Fruit fly (Drosophila melanogaster) whole organism, embryonic: ENCODE measurements around the gene Fbxl4.

Source experiments
- Bdp1 ChIP-seq: fragments of 200-800 bp; sonication (Bioruptor generic); optimal IDR thresholded peaks from 3 replicates; lab custom pipeline; 2016; ENCODE audit warnings: missing biosample characterization, missing genetic modification characterization
- CG1024 ChIP-seq: fragments of 200-800 bp; sonication (Bioruptor generic); IDR thresholded peaks from 2 replicates; pipeline ENCODE4 v1.3.6; 2022; ENCODE audit warnings: missing biosample characterization, missing genetic modification characterization
- CG11085 ChIP-seq: fragments of 200-800 bp; sonication (Bioruptor generic); IDR thresholded peaks from 2 replicates; pipeline ENCODE4 v1.3.6; 2022; ENCODE audit warnings: missing biosample characterization, missing genetic modification characterization
- CG11247 ChIP-seq: fragments of 200-800 bp; sonication (Bioruptor generic); IDR thresholded peaks from 2 replicates; pipeline ENCODE4 v1.3.6; 2022; ENCODE audit warnings: missing biosample characterization, missing genetic modification characterization
- CG13123 ChIP-seq: fragments of 200-800 bp; sonication (Bioruptor generic); optimal IDR thresholded peaks from 2 replicates; lab custom pipeline; 2016; ENCODE audit warnings: missing biosample characterization, missing genetic modification characterization
- CG13624 ChIP-seq: fragments of 200-800 bp; sonication (Bioruptor generic); optimal IDR thresholded peaks from 2 replicates; lab custom pipeline; 2016; ENCODE audit warnings: missing biosample characterization, missing genetic modification characterization
- CG14014 ChIP-seq: fragments of 200-800 bp; sonication (Bioruptor generic); IDR thresholded peaks from 2 replicates; pipeline ENCODE4 v1.3.6; 2022; ENCODE audit warnings: missing biosample characterization, missing genetic modification characterization
- CG15011 ChIP-seq: fragments of 200-800 bp; sonication (Bioruptor generic); optimal IDR thresholded peaks from 3 replicates; lab custom pipeline; 2018; ENCODE audit warnings: missing biosample characterization, mild to moderate bottlenecking, missing genetic modification characterization
- CG15269 ChIP-seq: fragments of 200-800 bp; sonication (Bioruptor generic); optimal IDR thresholded peaks from 2 replicates; lab custom pipeline; 2018; ENCODE audit warnings: missing biosample characterization, mild to moderate bottlenecking, missing genetic modification characterization, moderate library complexity
- CG17361 ChIP-seq: fragments of 200-800 bp; sonication (Bioruptor generic); IDR thresholded peaks from 3 replicates; pipeline ENCODE4 v1.3.6; 2022; ENCODE audit warnings: missing biosample characterization, missing genetic modification characterization
- CG17612 ChIP-seq: fragments of 200-800 bp; sonication (Bioruptor generic); IDR thresholded peaks from 2 replicates; pipeline ENCODE4 v1.3.6; 2022; ENCODE audit warnings: missing biosample characterization, missing genetic modification characterization
- CG3995 ChIP-seq: fragments of 200-800 bp; sonication (Bioruptor generic); optimal IDR thresholded peaks from 3 replicates; lab custom pipeline; 2016; ENCODE audit warnings: missing biosample characterization, missing genetic modification characterization
- CG6765 ChIP-seq: fragments of 200-800 bp; sonication (Bioruptor generic); optimal IDR thresholded peaks from 3 replicates; lab custom pipeline; 2017; ENCODE audit warnings: missing biosample characterization, mild to moderate bottlenecking, missing genetic modification characterization
- CG7372 ChIP-seq: fragments of 200-800 bp; sonication (Bioruptor generic); IDR thresholded peaks from 2 replicates; pipeline ENCODE4 v1.3.6; 2022; ENCODE audit warnings: missing biosample characterization, missing genetic modification characterization
- CG8089 ChIP-seq: fragments of 200-800 bp; sonication (Bioruptor generic); optimal IDR thresholded peaks from 3 replicates; lab custom pipeline; 2016; ENCODE audit warnings: missing biosample characterization, missing genetic modification characterization
- CG8359 ChIP-seq: fragments of 200-800 bp; sonication (Bioruptor generic); optimal IDR thresholded peaks from 2 replicates; lab custom pipeline; 2017; ENCODE audit warnings: missing biosample characterization, mild to moderate bottlenecking, missing genetic modification characterization, borderline replicate concordance
- CG9215 ChIP-seq: fragments of 200-800 bp; sonication (Bioruptor generic); IDR thresholded peaks from 2 replicates; pipeline ENCODE4 v1.3.6; 2022; ENCODE audit warnings: missing biosample characterization, missing genetic modification characterization
- Dek ChIP-seq: fragments of 200-800 bp; sonication (Bioruptor generic); optimal IDR thresholded peaks from 3 replicates; lab custom pipeline; 2019; ENCODE audit warnings: missing biosample characterization, mild to moderate bottlenecking, missing genetic modification characterization, moderate library complexity
- Lpt ChIP-seq: fragments of >200 bp; optimal IDR thresholded peaks from 2 replicates; lab custom pipeline; 2018; ENCODE audit warnings: missing biosample characterization, missing genetic modification characterization
- Max ChIP-seq: fragments of 200-800 bp; sonication (Bioruptor generic); optimal IDR thresholded peaks from 2 replicates; lab custom pipeline; 2016; ENCODE audit warnings: missing biosample characterization, mild to moderate bottlenecking, missing genetic modification characterization
- Sox102F ChIP-seq: fragments of 200-800 bp; sonication (Bioruptor generic); optimal IDR thresholded peaks from 2 replicates; lab custom pipeline; 2018; ENCODE audit warnings: missing biosample characterization, mild to moderate bottlenecking, missing genetic modification characterization, moderate library complexity
- Stat92E ChIP-seq, 3 experiments: fragments of >200 bp in 2 of 3; fragments of 200-800 bp in 1 of 3; sonication (Bioruptor generic) in 1 of 3; optimal IDR thresholded peaks; 2 replicates each; lab custom pipeline; 2017 to 2019; ENCODE audit warnings: missing biosample characterization in 3 of 3, missing genetic modification characterization in 3 of 3, mild to moderate bottlenecking in 1 of 3, moderate library complexity in 1 of 3
- Vsx1 ChIP-seq: fragments of 200-800 bp; sonication (Bioruptor generic); optimal IDR thresholded peaks from 2 replicates; lab custom pipeline; 2017; ENCODE audit warnings: missing biosample characterization, mild to moderate bottlenecking, missing genetic modification characterization, missing genetic modification reagents
- disco-r ChIP-seq: fragments of 200-800 bp; sonication (Bioruptor generic); optimal IDR thresholded peaks from 2 replicates; lab custom pipeline; 2016; ENCODE audit warnings: missing biosample characterization, missing genetic modification characterization
- grau ChIP-seq: fragments of 200-800 bp; optimal IDR thresholded peaks from 3 replicates; lab custom pipeline; 2019; ENCODE audit warnings: missing biosample characterization, mild to moderate bottlenecking, missing genetic modification characterization, moderate library complexity
- grn ChIP-seq: fragments of 200-800 bp; sonication (Bioruptor generic); optimal IDR thresholded peaks from 3 replicates; lab custom pipeline; 2017; ENCODE audit warnings: missing biosample characterization, missing genetic modification characterization
- her ChIP-seq: fragments of 200-800 bp; sonication (Bioruptor generic); optimal IDR thresholded peaks from 2 replicates; lab custom pipeline; 2016; ENCODE audit warnings: missing biosample characterization, missing genetic modification characterization
- hkb ChIP-seq, 2 experiments: fragments of 200-800 bp in 1 of 2; fragments of >200 bp in 1 of 2; sonication (Bioruptor generic) in 1 of 2; IDR thresholded peaks in 1 of 2; optimal IDR thresholded peaks in 1 of 2; 2 replicates each; pipeline versions ENCODE4 v1.3.6 to Lab custom; 2017 to 2022; ENCODE audit warnings: missing biosample characterization in 1 of 2, missing genetic modification characterization in 1 of 2
- lab ChIP-seq: fragments of 200-800 bp; sonication (Bioruptor generic); optimal IDR thresholded peaks from 3 replicates; lab custom pipeline; 2017; ENCODE audit warnings: missing biosample characterization, missing genetic modification characterization, mild to moderate bottlenecking, moderate library complexity, missing genetic modification reagents
- lbe ChIP-seq: fragments of 200-800 bp; sonication (Bioruptor generic); optimal IDR thresholded peaks from 2 replicates; lab custom pipeline; 2016; ENCODE audit warnings: missing biosample characterization, mild to moderate bottlenecking, missing genetic modification characterization
- lmd ChIP-seq: fragments of 200-800 bp; sonication (Bioruptor generic); IDR thresholded peaks from 2 replicates; pipeline ENCODE4 v1.3.6; 2022; ENCODE audit warnings: missing biosample characterization, missing genetic modification characterization
- luna ChIP-seq: fragments of 200-800 bp; sonication (Bioruptor generic); optimal IDR thresholded peaks from 2 replicates; lab custom pipeline; 2016; ENCODE audit warnings: missing biosample characterization, missing genetic modification characterization
- mirr ChIP-seq: fragments of 200-800 bp; sonication (Bioruptor generic); optimal IDR thresholded peaks from 3 replicates; lab custom pipeline; 2018; ENCODE audit warnings: missing biosample characterization, mild to moderate bottlenecking, missing genetic modification characterization
- org-1 ChIP-seq: fragments of 200-800 bp; sonication (Bioruptor generic); optimal IDR thresholded peaks from 2 replicates; lab custom pipeline; 2017; ENCODE audit warnings: missing biosample characterization, missing genetic modification characterization
- pan ChIP-seq, 4 experiments: fragments of >200 bp in 3 of 4; fragments of 200-800 bp in 1 of 4; sonication (Bioruptor generic) in 1 of 4; optimal IDR thresholded peaks in 3 of 4; IDR thresholded peaks in 1 of 4; 2 replicates each; pipeline versions ENCODE4 v1.3.6 to Lab custom; 2017 to 2022; ENCODE audit warnings: missing biosample characterization in 2 of 4, missing genetic modification characterization in 2 of 4, mixed read lengths in 1 of 4
- pfk ChIP-seq: fragments of 200-800 bp; sonication (Bioruptor generic); optimal IDR thresholded peaks from 2 replicates; lab custom pipeline; 2018; ENCODE audit warnings: missing biosample characterization, mild to moderate bottlenecking, missing genetic modification characterization, moderate library complexity
- ranshi ChIP-seq: fragments of 200-800 bp; sonication (Bioruptor generic); IDR thresholded peaks from 2 replicates; pipeline ENCODE4 v1.3.6; 2022; ENCODE audit warnings: missing biosample characterization, missing genetic modification characterization
- sc ChIP-seq, 3 experiments: fragments of >200 bp in 2 of 3; fragments of 200-800 bp in 1 of 3; sonication (Bioruptor generic) in 1 of 3; optimal IDR thresholded peaks; 2 replicates in 2 of 3; 3 replicates in 1 of 3; lab custom pipeline; 2017; ENCODE audit warnings: mild to moderate bottlenecking in 1 of 3, missing biosample characterization in 1 of 3, missing genetic modification characterization in 1 of 3, missing genetic modification reagents in 1 of 3
- sens ChIP-seq: fragments of 200-800 bp; sonication (Bioruptor generic); peaks from one replicate; lab custom pipeline; 2016; ENCODE audit warnings: missing biosample characterization, missing genetic modification characterization
- shn ChIP-seq: fragments of 200-800 bp; sonication (Bioruptor generic); optimal IDR thresholded peaks from 3 replicates; lab custom pipeline; 2016; ENCODE audit warnings: missing biosample characterization, missing genetic modification characterization
- slp2 ChIP-seq: fragments of 200-800 bp; sonication (Bioruptor generic); optimal IDR thresholded peaks from 2 replicates; lab custom pipeline; 2016; ENCODE audit warnings: missing biosample characterization, missing genetic modification characterization
- sob ChIP-seq: fragments of 200-800 bp; sonication (Bioruptor generic); IDR thresholded peaks from 2 replicates; pipeline ENCODE4 v1.3.6; 2022; ENCODE audit warnings: missing biosample characterization, missing genetic modification characterization
- sug ChIP-seq: fragments of 200-800 bp; optimal IDR thresholded peaks from 2 replicates; lab custom pipeline; 2019; ENCODE audit warnings: missing biosample characterization, mild to moderate bottlenecking, missing genetic modification characterization, moderate library complexity
- tio ChIP-seq: fragments of 200-800 bp; sonication (Bioruptor generic); optimal IDR thresholded peaks from 2 replicates; lab custom pipeline; 2017; ENCODE audit warnings: missing biosample characterization, missing genetic modification characterization, inconsistent platforms
- tna ChIP-seq: fragments of 200-800 bp; sonication (Bioruptor generic); IDR thresholded peaks from 2 replicates; pipeline ENCODE4 v1.3.6; 2022; ENCODE audit warnings: missing biosample characterization, missing genetic modification characterization; ENCODE audit not compliant: partially characterized antibody
- toy ChIP-seq: fragments of 200-800 bp; sonication (Bioruptor generic); IDR thresholded peaks from 2 replicates; pipeline ENCODE4 v1.3.6; 2022; ENCODE audit warnings: missing biosample characterization, missing genetic modification characterization
- vfl ChIP-seq: fragments of 200-800 bp; sonication (Bioruptor generic); optimal IDR thresholded peaks from 2 replicates; lab custom pipeline; 2016; ENCODE audit warnings: missing biosample characterization, missing genetic modification characterization
- zen ChIP-seq: fragments of 200-800 bp; sonication (Bioruptor generic); optimal IDR thresholded peaks from 3 replicates; lab custom pipeline; 2018; ENCODE audit warnings: missing biosample characterization, mild to moderate bottlenecking, missing genetic modification characterization, moderate library complexity

Gene Fbxl4

dm6 chrX:14242941-14243736 lies 5.4 kb upstream of the Fbxl4 start, which contains the start of gene CG32599 (continued):
- no peak for TF ChIP-seq toy (GFP tag; lab: Robert Waterston, UW)
- TF ChIP-seq pan (optimal IDR thresholded peaks at IDR 0.05; lab: Kevin White, UChicago) = no peak
- peak in 1 of 2 experiments; percentile 77 for TF ChIP-seq pan (GFP tag; optimal IDR thresholded peaks at IDR 0.05 in 1 of 2, IDR thresholded peaks at IDR 0.05 in 1 of 2)
- no peak for TF ChIP-seq grn (GFP tag; lab: Kevin White, UChicago)
- TF ChIP-seq Sox102F (GFP tag; lab: Kevin White, UChicago) = peak; percentile 54
- TF ChIP-seq her (GFP tag; lab: Kevin White, UChicago) = no peak
- peak; percentile 75 for TF ChIP-seq CG3995 (GFP tag; lab: Kevin White, UChicago)
- TF ChIP-seq disco-r (GFP tag; lab: Kevin White, UChicago) = no peak
- no peak for TF ChIP-seq CG8359 (GFP tag; lab: Kevin White, UChicago)
- no peak for TF ChIP-seq tio (GFP tag; lab: Kevin White, UChicago)
- peak; percentile 43; the same call in 1 of the 2 replicates for TF ChIP-seq CG1024 (GFP tag; lab: Robert Waterston, UW)
- no peak for TF ChIP-seq sug (tag; lab: Kevin White, UChicago)
- TF ChIP-seq org-1 (GFP tag; lab: Kevin White, UChicago) = no peak
- TF ChIP-seq CG13624 (GFP tag; lab: Kevin White, UChicago) = no peak
- no peak for TF ChIP-seq pfk (GFP tag; lab: Kevin White, UChicago)
- no peak for TF ChIP-seq mirr (GFP tag; lab: Kevin White, UChicago)
- peak; percentile 30; the same call in 1 of the 2 replicates for TF ChIP-seq CG14014 (GFP tag; lab: Robert Waterston, UW)
- TF ChIP-seq CG15011 (GFP tag; lab: Kevin White, UChicago) = no peak
- TF ChIP-seq CG8089 (GFP tag; lab: Kevin White, UChicago) = no peak
- peak; percentile 29 for TF ChIP-seq lmd
- no peak for TF ChIP-seq Vsx1 (GFP tag; lab: Kevin White, UChicago)
- TF ChIP-seq CG7372 (GFP tag; lab: Robert Waterston, UW) = no peak
- TF ChIP-seq Lpt (GFP tag; lab: Kevin White, UChicago) = no peak
- no peak for TF ChIP-seq vfl (GFP tag; lab: Kevin White, UChicago)
- no peak for TF ChIP-seq shn (GFP tag; lab: Kevin White, UChicago)
- peak; percentile 41; the same call in 1 of the 3 replicates for TF ChIP-seq CG17361 (GFP tag; lab: Robert Waterston, UW)
- no peak for TF ChIP-seq Stat92E (GFP tag; optimal IDR thresholded peaks at IDR 0.05; lab: Kevin White, UChicago)
- peak; percentile 46 for TF ChIP-seq grau
- TF ChIP-seq sens (GFP tag; lab: Kevin White, UChicago) = peak; percentile 36
- peak; percentile 45 for TF ChIP-seq CG15269
- TF ChIP-seq sc (optimal IDR thresholded peaks at IDR 0.05; lab: Kevin White, UChicago) = no peak
- TF ChIP-seq sc (GFP tag; optimal IDR thresholded peaks at IDR 0.05; lab: Kevin White, UChicago) = no peak
- TF ChIP-seq lab = peak; percentile 27
- TF ChIP-seq ranshi = peak; percentile 40; the same call in 1 of the 2 replicates
- peak; percentile 53 for TF ChIP-seq sob (GFP tag; lab: Robert Waterston, UW)
- TF ChIP-seq CG6765 (GFP tag; lab: Kevin White, UChicago) = no peak
- no peak; the same call in 1 of the 2 replicates for TF ChIP-seq CG11247
- TF ChIP-seq Dek (tag; lab: Kevin White, UChicago) = no peak
- TF ChIP-seq hkb (optimal IDR thresholded peaks at IDR 0.05; lab: Kevin White, UChicago) = no peak
- TF ChIP-seq hkb (GFP tag; IDR thresholded peaks at IDR 0.05; lab: Robert Waterston, UW) = peak; percentile 54
- no peak for TF ChIP-seq Max (GFP tag; lab: Kevin White, UChicago)
- no peak for TF ChIP-seq CG13123 (GFP tag; lab: Kevin White, UChicago)
- no peak for TF ChIP-seq lbe (GFP tag; lab: Kevin White, UChicago)
- no peak for TF ChIP-seq slp2
- TF ChIP-seq luna = no peak
- TF ChIP-seq Bdp1 = no peak
- TF ChIP-seq CG17612 (GFP tag; lab: Robert Waterston, UW) = no peak
- no peak for TF ChIP-seq CG11085
- peak; percentile 33 for TF ChIP-seq zen (tag; lab: Kevin White, UChicago)
- TF ChIP-seq tna = peak; percentile 47; the same call in 1 of the 2 replicates
- TF ChIP-seq CG9215 = no peak
